Worm (Caenorhabditis elegans): Measurements from ENCODE around the gene srh-241.

DNA sequence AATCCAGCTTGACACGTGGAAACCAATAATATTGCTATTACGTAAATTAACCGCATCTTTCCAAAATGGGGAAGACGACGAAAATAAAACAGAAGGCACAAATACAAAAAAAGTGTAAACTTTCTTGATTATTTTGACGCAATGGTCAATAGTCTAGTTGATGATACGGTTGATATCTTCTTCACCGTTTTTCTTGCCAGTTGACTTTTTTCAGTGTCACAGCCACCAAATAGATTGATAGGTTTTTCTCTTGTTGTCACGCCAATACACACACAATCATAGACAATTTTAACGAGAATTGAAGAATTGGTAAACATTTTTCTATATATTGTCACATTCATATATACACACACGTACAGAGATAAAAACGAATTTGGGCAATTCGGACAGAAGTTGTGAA is 40.1 kb upstream of the srh-241 start, which contains the start of gene zmp-3:
- TF ChIP-seq hmg-4 (GFP tag; optimal IDR thresholded peaks at IDR 0.05) = no peak
- TF ChIP-seq ama-1 (optimal IDR thresholded peaks at IDR 0.05) = no peak
- no peak for TF ChIP-seq ceh-13 (GFP tag; optimal IDR thresholded peaks at IDR 0.05)
- no peak for TF ChIP-seq flt-1 (GFP tag; IDR thresholded peaks at IDR 0.05)
- no peak for TF ChIP-seq hnd-1 (tag; optimal IDR thresholded peaks at IDR 0.05)
- TF ChIP-seq aly-1 (tag; optimal IDR thresholded peaks at IDR 0.05) = no peak
- no peak for TF ChIP-seq pes-1 (GFP tag; IDR thresholded peaks at IDR 0.05)

All from whole organism, early embryonic.